Worm (Caenorhabditis elegans) whole organism, L3 larva: Measurements from ENCODE around the gene cyp-34A1.

Source experiments
- R02D3.7 ChIP-seq: fragments of 150-350 bp; optimal IDR thresholded peaks from 2 replicates; lab custom pipeline; 2014; ENCODE audit warnings: missing biosample characterization, missing genetic modification characterization
- fos-1 ChIP-seq: fragments of 150-350 bp; optimal IDR thresholded peaks from 2 replicates; lab custom pipeline; 2014; ENCODE audit warnings: missing biosample characterization, missing genetic modification characterization
- lin-39 ChIP-seq: fragments of 150-350 bp; optimal IDR thresholded peaks from 2 replicates; lab custom pipeline; 2018; ENCODE audit warnings: missing biosample characterization, missing genetic modification reagents, missing genetic modification characterization
- nfya-1 ChIP-seq: sonication (generic microtip); optimal IDR thresholded peaks from 2 replicates; lab custom pipeline; 2017; ENCODE audit warnings: missing genetic modification characterization, mild to moderate bottlenecking, missing compliant biosample characterization, antibody characterized with exemption, moderate library complexity; ENCODE audit not compliant: insufficient read depth
- nhr-23 ChIP-seq: fragments of 150-350 bp; optimal IDR thresholded peaks from 2 replicates; lab custom pipeline; 2014; ENCODE audit warnings: missing biosample characterization, missing genetic modification reagents, missing genetic modification characterization
- unc-39 ChIP-seq: sonication (generic microtip); optimal IDR thresholded peaks from 4 replicates; lab custom pipeline; 2017; ENCODE audit warnings: missing biosample characterization, missing genetic modification characterization

ce11 chrV:15274757-15275156 lies 13.0 kb downstream of the cyp-34A1 start, which contains the start of gene srw-16:
- TF ChIP-seq lin-39 (tag; lab: Kevin White, UChicago) (no peak), unc-39 (tag; lab: Kevin White, UChicago) (no peak), fos-1 (no peak), nfya-1 (no peak), nhr-23 (tag; lab: Kevin White, UChicago) (no peak), R02D3.7 (tag; lab: Kevin White, UChicago) (no peak)
